Worm (Caenorhabditis elegans) whole organism, L3 larva: ENCODE data around the gene C49H3.4.
A peak's percentile ranks its signal among the peaks of the same experiment; 100 is the strongest.

Source experiments
- R02D3.7 ChIP-seq: fragments of 150-350 bp; optimal IDR thresholded peaks from 2 replicates; lab custom pipeline; 2014; ENCODE audit warnings: missing biosample characterization, missing genetic modification characterization
- ZK546.5 ChIP-seq: sonication (generic microtip); optimal IDR thresholded peaks from 2 replicates; lab custom pipeline; 2017; ENCODE audit warnings: missing biosample characterization, missing genetic modification characterization
- aly-2 ChIP-seq: fragments of 150-350 bp; optimal IDR thresholded peaks from 2 replicates; lab custom pipeline; 2014; ENCODE audit warnings: missing biosample characterization, missing genetic modification characterization
- ama-1 ChIP-seq: fragments of 150-350 bp; optimal IDR thresholded peaks from 2 replicates; lab custom pipeline; 2018
- ceh-16 ChIP-seq: sonication (generic microtip); optimal IDR thresholded peaks from 2 replicates; lab custom pipeline; 2017; ENCODE audit warnings: missing biosample characterization, missing genetic modification characterization
- ceh-28 ChIP-seq: fragments of 150-350 bp; optimal IDR thresholded peaks from 2 replicates; lab custom pipeline; 2014; ENCODE audit warnings: missing biosample characterization, missing genetic modification reagents, missing genetic modification characterization
- ceh-82 ChIP-seq: fragments of 150-350 bp; optimal IDR thresholded peaks from 2 replicates; lab custom pipeline; 2014; ENCODE audit warnings: missing biosample characterization, missing genetic modification characterization
- ceh-9 ChIP-seq: sonication (generic microtip); optimal IDR thresholded peaks from 2 replicates; lab custom pipeline; 2018; ENCODE audit warnings: missing biosample characterization, missing genetic modification characterization
- daf-12 ChIP-seq: fragments of 150-350 bp; optimal IDR thresholded peaks from 2 replicates; lab custom pipeline; 2014; ENCODE audit warnings: missing biosample characterization, missing genetic modification reagents, missing genetic modification characterization
- egl-27 ChIP-seq: sonication (generic microtip); optimal IDR thresholded peaks from 4 replicates; lab custom pipeline; 2017; ENCODE audit warnings: missing biosample characterization, missing genetic modification reagents, missing genetic modification characterization
- egl-5 ChIP-seq: fragments of 150-350 bp; optimal IDR thresholded peaks from 2 replicates; lab custom pipeline; 2017; ENCODE audit warnings: missing biosample characterization, missing genetic modification reagents, missing genetic modification characterization, inconsistent platforms
- elt-1 ChIP-seq: fragments of 150-350 bp; optimal IDR thresholded peaks from 2 replicates; lab custom pipeline; 2014; ENCODE audit warnings: missing biosample characterization, missing genetic modification characterization
- elt-2 ChIP-seq: sonication (generic microtip); optimal IDR thresholded peaks from 2 replicates; lab custom pipeline; 2016; ENCODE audit warnings: missing genetic modification reagents, mild to moderate bottlenecking, missing genetic modification characterization, missing compliant biosample characterization
- eor-1 ChIP-seq, 2 experiments: fragments of 150-350 bp; optimal IDR thresholded peaks; 2 replicates each; lab custom pipeline; 2014 to 2018; ENCODE audit warnings: missing biosample characterization in 2 of 2, missing genetic modification characterization in 2 of 2
- fkh-10 ChIP-seq: sonication (generic microtip); optimal IDR thresholded peaks from 2 replicates; lab custom pipeline; 2017; ENCODE audit warnings: missing biosample characterization, missing genetic modification reagents, missing genetic modification characterization
- fkh-2 ChIP-seq: fragments of 150-350 bp; optimal IDR thresholded peaks from 2 replicates; lab custom pipeline; 2014; ENCODE audit warnings: missing biosample characterization, missing genetic modification reagents, missing genetic modification characterization
- fos-1 ChIP-seq: fragments of 150-350 bp; optimal IDR thresholded peaks from 2 replicates; lab custom pipeline; 2014; ENCODE audit warnings: missing biosample characterization, missing genetic modification characterization
- hmg-11 ChIP-seq: sonication (generic microtip); optimal IDR thresholded peaks from 2 replicates; lab custom pipeline; 2016; ENCODE audit warnings: missing genetic modification characterization, missing compliant biosample characterization
- jun-1 ChIP-seq: fragments of 150-350 bp; optimal IDR thresholded peaks from 2 replicates; lab custom pipeline; 2014; ENCODE audit warnings: missing biosample characterization, missing genetic modification reagents, missing genetic modification characterization
- lin-15B ChIP-seq: fragments of 150-350 bp; optimal IDR thresholded peaks from 2 replicates; lab custom pipeline; 2014; ENCODE audit warnings: missing biosample characterization, missing genetic modification characterization
- lin-39 ChIP-seq: fragments of 150-350 bp; optimal IDR thresholded peaks from 2 replicates; lab custom pipeline; 2018; ENCODE audit warnings: missing biosample characterization, missing genetic modification reagents, missing genetic modification characterization
- lsy-12 ChIP-seq: sonication (generic microtip); optimal IDR thresholded peaks from 2 replicates; lab custom pipeline; 2016; ENCODE audit warnings: mild to moderate bottlenecking, missing genetic modification characterization, missing compliant biosample characterization
- mdl-1 ChIP-seq: fragments of 150-350 bp; optimal IDR thresholded peaks from 2 replicates; lab custom pipeline; 2014; ENCODE audit warnings: missing biosample characterization, missing genetic modification characterization
- mml-1 ChIP-seq: fragments of 150-350 bp; sonication (generic microtip); optimal IDR thresholded peaks from 3 replicates; lab custom pipeline; 2014; ENCODE audit warnings: missing biosample characterization, missing genetic modification characterization
- nfya-1 ChIP-seq: sonication (generic microtip); optimal IDR thresholded peaks from 2 replicates; lab custom pipeline; 2017; ENCODE audit warnings: missing genetic modification characterization, mild to moderate bottlenecking, missing compliant biosample characterization, antibody characterized with exemption, moderate library complexity; ENCODE audit not compliant: insufficient read depth
- nhr-11 ChIP-seq: fragments of 150-350 bp; optimal IDR thresholded peaks from 2 replicates; lab custom pipeline; 2014; ENCODE audit warnings: missing biosample characterization, missing genetic modification characterization
- nhr-12 ChIP-seq: fragments of 150-350 bp; optimal IDR thresholded peaks from 2 replicates; lab custom pipeline; 2014; ENCODE audit warnings: missing biosample characterization, missing genetic modification characterization
- nhr-237 ChIP-seq: fragments of 150-350 bp; optimal IDR thresholded peaks from 2 replicates; lab custom pipeline; 2014; ENCODE audit warnings: missing biosample characterization, missing genetic modification characterization
- nhr-25 ChIP-seq: sonication (generic microtip); optimal IDR thresholded peaks from 2 replicates; lab custom pipeline; 2017; ENCODE audit warnings: missing biosample characterization, missing genetic modification characterization
- nhr-43 ChIP-seq: sonication (generic microtip); optimal IDR thresholded peaks from 2 replicates; lab custom pipeline; 2016; ENCODE audit warnings: mild to moderate bottlenecking, missing genetic modification characterization, missing compliant biosample characterization; ENCODE audit not compliant: poor library complexity, severe bottlenecking
- nhr-67 ChIP-seq: fragments of 150-350 bp; optimal IDR thresholded peaks from 2 replicates; lab custom pipeline; 2014; ENCODE audit warnings: missing biosample characterization, missing genetic modification characterization
- nhr-76 ChIP-seq: fragments of 150-350 bp; sonication (generic microtip); optimal IDR thresholded peaks from 5 replicates; lab custom pipeline; 2014; ENCODE audit warnings: missing biosample characterization, missing genetic modification characterization
- nhr-77 ChIP-seq: fragments of 150-350 bp; optimal IDR thresholded peaks from 2 replicates; lab custom pipeline; 2014; ENCODE audit warnings: missing biosample characterization, missing genetic modification characterization
- pha-4 ChIP-seq: fragments of 150-350 bp; optimal IDR thresholded peaks from 2 replicates; lab custom pipeline; 2014; ENCODE audit warnings: missing biosample characterization, missing genetic modification reagents, missing genetic modification characterization
- pqm-1 ChIP-seq: fragments of 150-350 bp; optimal IDR thresholded peaks from 2 replicates; lab custom pipeline; 2017; ENCODE audit warnings: missing biosample characterization, missing genetic modification characterization, inconsistent platforms
- skn-1 ChIP-seq: fragments of 150-350 bp; optimal IDR thresholded peaks from 2 replicates; lab custom pipeline; 2014; ENCODE audit warnings: missing biosample characterization, missing genetic modification characterization
- unc-62 ChIP-seq: fragments of 150-350 bp; sonication (generic microtip); optimal IDR thresholded peaks from 4 replicates; lab custom pipeline; 2014; ENCODE audit warnings: missing biosample characterization, missing genetic modification reagents, missing genetic modification characterization
- zag-1 ChIP-seq: fragments of 150-350 bp; optimal IDR thresholded peaks from 2 replicates; lab custom pipeline; 2014; ENCODE audit warnings: missing biosample characterization, missing genetic modification characterization
- ztf-11 ChIP-seq: fragments of 150-350 bp; optimal IDR thresholded peaks from 2 replicates; lab custom pipeline; 2014; ENCODE audit warnings: missing biosample characterization, missing genetic modification characterization
- ztf-4 ChIP-seq: fragments of 150-350 bp; optimal IDR thresholded peaks from 2 replicates; lab custom pipeline; 2014; ENCODE audit warnings: missing biosample characterization, missing genetic modification characterization

The C49H3.4 gene

DNA sequence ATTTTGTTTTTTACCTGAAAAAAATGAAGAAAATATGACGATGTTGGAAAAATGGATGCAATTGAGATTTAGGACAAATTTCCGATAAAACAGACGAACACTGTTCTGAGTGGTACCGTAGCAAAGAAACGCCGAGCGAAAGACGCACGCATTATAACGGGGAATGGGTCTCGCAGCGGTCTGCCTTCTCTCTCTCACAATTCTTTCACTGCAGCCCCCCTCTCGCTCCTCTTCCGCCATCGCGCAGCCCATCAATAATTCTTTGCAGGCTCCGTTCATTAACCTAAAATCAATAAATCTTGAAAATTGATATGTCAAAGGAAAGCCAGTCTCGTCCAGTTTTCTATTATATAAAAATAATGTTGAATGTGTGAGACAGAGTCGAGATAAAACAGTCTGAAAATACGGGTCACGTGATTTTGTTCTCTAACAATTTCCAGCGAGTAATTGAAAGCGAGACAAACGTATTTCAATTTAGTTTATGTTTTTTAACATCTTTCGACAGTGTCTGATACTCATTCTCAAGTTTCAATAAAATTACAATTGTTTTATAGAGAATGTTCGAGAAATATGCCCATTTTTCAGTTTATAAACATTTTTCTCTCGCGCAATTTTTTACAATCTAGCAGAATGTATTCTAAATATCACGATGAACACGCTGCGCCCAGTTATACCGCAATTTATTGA lies 5.5 kb upstream of the C49H3.4 start (continued):
- TF ChIP-seq fos-1 (tag; lab: Kevin White, UChicago): no peak
- no peak for TF ChIP-seq fkh-10 (GFP tag; lab: Kevin White, UChicago)
- peak; percentile 22 for TF ChIP-seq elt-2 (tag; lab: Kevin White, UChicago)
- no peak for TF ChIP-seq zag-1 (tag; lab: Kevin White, UChicago)
- TF ChIP-seq ceh-82: no peak
- TF ChIP-seq daf-12 (tag; lab: Kevin White, UChicago): no peak
- no peak for TF ChIP-seq fkh-2
- TF ChIP-seq jun-1 (tag; lab: Kevin White, UChicago): no peak

DNA sequence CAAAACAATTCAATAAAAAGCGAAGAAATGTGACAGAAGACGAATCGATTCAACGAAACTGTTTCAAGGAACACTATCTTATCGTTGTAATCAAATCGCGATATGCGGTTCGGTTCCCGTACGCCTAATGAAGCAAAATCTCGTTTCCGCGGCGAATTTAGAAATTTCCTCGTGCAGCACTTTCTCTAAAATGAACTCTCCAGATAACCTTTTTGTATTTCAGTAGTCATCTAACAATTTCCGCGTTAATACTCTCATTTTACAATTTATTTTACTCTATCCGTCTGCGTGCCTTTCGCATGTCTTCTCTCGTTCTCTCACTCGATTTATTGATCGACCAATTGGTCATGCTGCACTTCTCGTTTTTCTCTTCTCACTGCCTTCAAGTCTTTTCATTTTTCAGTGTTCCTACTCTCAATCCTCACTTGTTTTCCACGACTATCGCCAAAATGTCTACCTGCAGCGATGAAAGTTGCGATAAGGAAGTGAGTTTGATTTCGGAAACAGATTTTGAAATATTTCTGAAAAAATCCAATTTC lies 4.8 kb upstream of the C49H3.4 start, which contains the start of the genes npp-27 and ntl-4:
Gene npp-27, minus strand, starts transcription at position 51 of the 539 bp plus-strand sequence.
Gene ntl-4, plus strand, starts transcription at position 379 of the 539 bp plus-strand sequence.
- TF ChIP-seq mml-1 (tag; lab: Kevin White, UChicago): no peak
- peak; percentile 83 for TF ChIP-seq ama-1 (lab: Kevin White, UChicago)
- peak; percentile 36 for TF ChIP-seq nfya-1
- TF ChIP-seq lsy-12 (tag; lab: Kevin White, UChicago): no peak
- TF ChIP-seq ZK546.5 (tag; lab: Kevin White, UChicago): no peak
- TF ChIP-seq ceh-9 (tag; lab: Kevin White, UChicago): no peak
- TF ChIP-seq egl-5 (tag; lab: Kevin White, UChicago): peak; percentile 76
- peak; percentile 25 for TF ChIP-seq pha-4 (tag; lab: Kevin White, UChicago)
- TF ChIP-seq ceh-28 (tag; lab: Kevin White, UChicago): peak; percentile 58
- TF ChIP-seq nhr-77 (tag; lab: Kevin White, UChicago): no peak
- no peak for TF ChIP-seq fkh-2
- no peak for TF ChIP-seq unc-62 (GFP tag; lab: Kevin White, UChicago)

DNA sequence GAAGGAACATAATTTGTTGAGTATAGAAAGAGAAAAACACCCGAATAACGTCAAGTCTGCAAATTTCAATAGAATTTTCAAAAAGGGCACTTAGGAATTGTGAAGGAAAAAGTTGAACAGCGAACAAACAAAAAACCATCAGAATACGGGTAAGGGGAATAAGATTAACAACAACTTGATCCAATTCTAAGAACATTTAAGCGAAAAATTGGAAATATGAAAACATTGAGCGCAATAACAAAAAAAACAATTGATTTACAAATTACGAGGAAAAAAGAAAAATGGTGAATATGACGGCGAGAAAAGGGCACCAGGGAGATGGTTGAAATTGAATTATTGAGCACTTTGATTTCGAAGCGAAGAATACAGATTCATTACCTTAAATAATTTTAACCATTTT lies 1.8 kb downstream of the C49H3.4 start:
- TF ChIP-seq ZK546.5 (tag; lab: Kevin White, UChicago): no peak
- no peak for TF ChIP-seq aly-2
- no peak for TF ChIP-seq nfya-1
- TF ChIP-seq nhr-237 (tag; lab: Kevin White, UChicago): no peak
- TF ChIP-seq nhr-12 (tag; lab: Kevin White, UChicago): no peak
- TF ChIP-seq ceh-16 (tag; lab: Kevin White, UChicago): no peak
- TF ChIP-seq ceh-82: no peak
- TF ChIP-seq mdl-1 (tag; lab: Kevin White, UChicago): no peak
- TF ChIP-seq R02D3.7 (tag; lab: Kevin White, UChicago): no peak
- TF ChIP-seq ztf-4 (tag; lab: Kevin White, UChicago): no peak
- TF ChIP-seq lin-15B (tag; lab: Kevin White, UChicago): no peak
- no peak for TF ChIP-seq pqm-1 (tag; lab: Kevin White, UChicago)
- no peak for TF ChIP-seq ceh-28 (tag; lab: Kevin White, UChicago)
- no peak for TF ChIP-seq hmg-11 (tag; lab: Kevin White, UChicago)
- TF ChIP-seq egl-27 (tag; lab: Kevin White, UChicago): no peak
- no peak for TF ChIP-seq fos-1 (tag; lab: Kevin White, UChicago)
- no peak for TF ChIP-seq lin-39 (tag; lab: Kevin White, UChicago)

- TF ChIP-seq egl-5 (tag; lab: Kevin White, UChicago) (no peak), nhr-67 (tag; lab: Kevin White, UChicago) (no peak), nhr-43 (tag; lab: Kevin White, UChicago) (no peak), nhr-25 (tag; lab: Kevin White, UChicago) (no peak), elt-1 (tag; lab: Kevin White, UChicago) (no peak), nhr-11 (tag; lab: Kevin White, UChicago) (no peak), ceh-16 (tag; lab: Kevin White, UChicago) (no peak), jun-1 (tag; lab: Kevin White, UChicago) (no peak), eor-1 (tag; optimal IDR thresholded peaks at IDR 0.05; lab: Kevin White, UChicago) (no peak), ztf-11 (tag; lab: Kevin White, UChicago) (no peak), daf-12 (tag; lab: Kevin White, UChicago) (no peak), nhr-77 (tag; lab: Kevin White, UChicago) (no peak), skn-1 (no peak), ceh-9 (tag; lab: Kevin White, UChicago) (no peak), fkh-2 (no peak), lin-15B (tag; lab: Kevin White, UChicago) (no peak), elt-2 (tag; lab: Kevin White, UChicago) (no peak), nhr-76 (tag; lab: Kevin White, UChicago) (no peak), hmg-11 (tag; lab: Kevin White, UChicago) (no peak)
Measured at ce11 chrIV:7917881-7918280, 2.8 kb downstream of the C49H3.4 start.
